Fruit fly (Drosophila melanogaster) whole organism, embryonic: Measurements from ENCODE around the gene Cp110.

ENCODE experiments used
- ATbp ChIP-seq: fragments of 200-800 bp; sonication (Bioruptor generic); optimal IDR thresholded peaks from 2 replicates; lab custom pipeline; 2017; ENCODE audit warnings: missing biosample characterization, mild to moderate bottlenecking, missing genetic modification characterization, missing genetic modification reagents
- Ada2b ChIP-seq: fragments of 200-800 bp; sonication (Bioruptor generic); IDR thresholded peaks from 2 replicates; pipeline ENCODE4 v1.3.6; 2022; ENCODE audit warnings: missing biosample characterization, missing genetic modification characterization
- B-H2 ChIP-seq: fragments of 200-800 bp; sonication (Bioruptor generic); optimal IDR thresholded peaks from 2 replicates; lab custom pipeline; 2018; ENCODE audit warnings: missing biosample characterization, mild to moderate bottlenecking, missing genetic modification characterization
- Bteb2 ChIP-seq: fragments of 200-800 bp; sonication (Bioruptor generic); optimal IDR thresholded peaks from 2 replicates; lab custom pipeline; 2016; ENCODE audit warnings: missing biosample characterization, missing genetic modification characterization
- CG10209 ChIP-seq: fragments of 200-800 bp; sonication (Bioruptor generic); optimal IDR thresholded peaks from 3 replicates; lab custom pipeline; 2017; ENCODE audit warnings: missing biosample characterization, mild to moderate bottlenecking, missing genetic modification characterization, missing genetic modification reagents
- CG10979 ChIP-seq: fragments of 200-800 bp; sonication (Bioruptor generic); optimal IDR thresholded peaks from 2 replicates; lab custom pipeline; 2018; ENCODE audit warnings: missing biosample characterization, mild to moderate bottlenecking, missing genetic modification characterization, moderate library complexity
- CG12236 ChIP-seq: fragments of 200-800 bp; sonication (Bioruptor generic); optimal IDR thresholded peaks from 2 replicates; lab custom pipeline; 2016; ENCODE audit warnings: missing biosample characterization, missing genetic modification characterization
- CG15479 ChIP-seq: fragments of 200-800 bp; sonication (Bioruptor generic); optimal IDR thresholded peaks from 3 replicates; lab custom pipeline; 2019; ENCODE audit warnings: missing biosample characterization, mild to moderate bottlenecking, missing genetic modification characterization, moderate library complexity
- CG17385 ChIP-seq: fragments of 200-800 bp; sonication (Bioruptor generic); optimal IDR thresholded peaks from 3 replicates; lab custom pipeline; 2018; ENCODE audit warnings: missing biosample characterization, mild to moderate bottlenecking, missing genetic modification characterization
- CG17829 ChIP-seq: fragments of 200-800 bp; optimal IDR thresholded peaks from 2 replicates; lab custom pipeline; 2019; ENCODE audit warnings: missing biosample characterization, mild to moderate bottlenecking, missing genetic modification characterization, moderate library complexity
- CG18476 ChIP-seq: fragments of 200-800 bp; sonication (Bioruptor generic); optimal IDR thresholded peaks from 2 replicates; lab custom pipeline; 2016; ENCODE audit warnings: missing biosample characterization, mild to moderate bottlenecking, missing genetic modification characterization
- CG30020 ChIP-seq: fragments of 200-800 bp; optimal IDR thresholded peaks from 2 replicates; lab custom pipeline; 2019; ENCODE audit warnings: missing biosample characterization, mild to moderate bottlenecking, missing genetic modification characterization, moderate library complexity
- CG3163 ChIP-seq: fragments of 200-800 bp; sonication (Bioruptor generic); optimal IDR thresholded peaks from 3 replicates; lab custom pipeline; 2016; ENCODE audit warnings: missing biosample characterization, missing genetic modification characterization
- CG33213 ChIP-seq: fragments of 200-800 bp; sonication (Bioruptor generic); optimal IDR thresholded peaks from 3 replicates; lab custom pipeline; 2016; ENCODE audit warnings: missing biosample characterization, missing genetic modification characterization
- CG4424 ChIP-seq: fragments of 200-800 bp; sonication (Bioruptor generic); optimal IDR thresholded peaks from 3 replicates; lab custom pipeline; 2016; ENCODE audit warnings: missing biosample characterization, missing genetic modification characterization
- CG4730 ChIP-seq: fragments of 200-800 bp; sonication (Bioruptor generic); IDR thresholded peaks from 2 replicates; pipeline ENCODE4 v1.3.6; 2022; ENCODE audit warnings: missing biosample characterization, missing genetic modification characterization
- CG5953 ChIP-seq: fragments of 200-800 bp; sonication (Bioruptor generic); IDR thresholded peaks from 2 replicates; pipeline ENCODE4 v1.3.6; 2022; ENCODE audit warnings: missing biosample characterization, missing genetic modification characterization
- CG9215 ChIP-seq: fragments of 200-800 bp; sonication (Bioruptor generic); IDR thresholded peaks from 2 replicates; pipeline ENCODE4 v1.3.6; 2022; ENCODE audit warnings: missing biosample characterization, missing genetic modification characterization
- Dbx ChIP-seq: fragments of 200-800 bp; sonication (Bioruptor generic); IDR thresholded peaks from 3 replicates; pipeline ENCODE4 v1.3.6; 2022; ENCODE audit warnings: missing biosample characterization, missing genetic modification characterization
- Deaf1 ChIP-seq: fragments of 200-800 bp; optimal IDR thresholded peaks from 3 replicates; lab custom pipeline; 2019; ENCODE audit warnings: missing biosample characterization, mild to moderate bottlenecking, missing genetic modification characterization, moderate library complexity
- Ets65A ChIP-seq: fragments of 200-800 bp; sonication (Bioruptor generic); peaks from one replicate; lab custom pipeline; 2016; ENCODE audit warnings: missing biosample characterization, missing genetic modification characterization
- HLH4C ChIP-seq: fragments of 200-800 bp; sonication (Bioruptor generic); IDR thresholded peaks from 3 replicates; pipeline ENCODE4 v1.3.6; 2022; ENCODE audit warnings: missing biosample characterization, missing genetic modification characterization; ENCODE audit not compliant: partially characterized antibody
- HLH54F ChIP-seq: fragments of 200-800 bp; sonication (Bioruptor generic); optimal IDR thresholded peaks from 3 replicates; lab custom pipeline; 2016; ENCODE audit warnings: missing biosample characterization, missing genetic modification characterization
- Lim3 ChIP-seq: fragments of 200-800 bp; sonication (Bioruptor generic); IDR thresholded peaks from 2 replicates; pipeline ENCODE4 v1.3.6; 2022; ENCODE audit warnings: missing biosample characterization, missing genetic modification characterization
- NK7.1 ChIP-seq: fragments of 200-800 bp; sonication (Bioruptor generic); optimal IDR thresholded peaks from 3 replicates; lab custom pipeline; 2016; ENCODE audit warnings: missing biosample characterization, missing genetic modification characterization
- Opbp ChIP-seq: fragments of 200-800 bp; sonication (Bioruptor generic); IDR thresholded peaks from 3 replicates; pipeline ENCODE4 v1.3.6; 2022; ENCODE audit warnings: missing biosample characterization, missing genetic modification characterization; ENCODE audit not compliant: partially characterized antibody
- Poxn ChIP-seq: fragments of 200-800 bp; sonication (Bioruptor generic); IDR thresholded peaks from 2 replicates; pipeline ENCODE4 v1.3.6; 2022; ENCODE audit warnings: missing biosample characterization, missing genetic modification characterization
- Tbp ChIP-seq: fragments of >200 bp; optimal IDR thresholded peaks from 2 replicates; lab custom pipeline; 2018; ENCODE audit warnings: missing biosample characterization, missing genetic modification characterization
- Trl ChIP-seq, 3 experiments: fragments of >200 bp in 2 of 3; fragments of 200-800 bp in 1 of 3; sonication (Bioruptor generic) in 1 of 3; optimal IDR thresholded peaks; 2 replicates in 1 of 3; 3 replicates in 2 of 3; lab custom pipeline; 2016 to 2017; ENCODE audit warnings: missing biosample characterization in 1 of 3, missing genetic modification characterization in 1 of 3
- Vsx1 ChIP-seq: fragments of 200-800 bp; sonication (Bioruptor generic); optimal IDR thresholded peaks from 2 replicates; lab custom pipeline; 2017; ENCODE audit warnings: missing biosample characterization, mild to moderate bottlenecking, missing genetic modification characterization, missing genetic modification reagents
- cg ChIP-seq: fragments of 200-800 bp; sonication (Bioruptor generic); optimal IDR thresholded peaks from 3 replicates; lab custom pipeline; 2019; ENCODE audit warnings: missing biosample characterization, mild to moderate bottlenecking, missing genetic modification characterization, moderate library complexity
- disco-r ChIP-seq: fragments of 200-800 bp; sonication (Bioruptor generic); optimal IDR thresholded peaks from 2 replicates; lab custom pipeline; 2016; ENCODE audit warnings: missing biosample characterization, missing genetic modification characterization
- dysf ChIP-seq: fragments of 200-800 bp; sonication (Bioruptor generic); IDR thresholded peaks from 3 replicates; pipeline ENCODE4 v1.3.6; 2022; ENCODE audit warnings: missing biosample characterization, missing genetic modification characterization
- fd64A ChIP-seq: fragments of 200-800 bp; sonication (Bioruptor generic); optimal IDR thresholded peaks from 3 replicates; lab custom pipeline; 2018; ENCODE audit warnings: missing biosample characterization, mild to moderate bottlenecking, missing genetic modification characterization
- jigr1 ChIP-seq: fragments of 200-800 bp; sonication (Bioruptor generic); IDR thresholded peaks from 3 replicates; pipeline ENCODE4 v1.3.6; 2022; ENCODE audit warnings: missing biosample characterization, missing genetic modification characterization
- kay ChIP-seq: fragments of 200-800 bp; sonication (Bioruptor generic); optimal IDR thresholded peaks from 2 replicates; lab custom pipeline; 2016; ENCODE audit warnings: missing biosample characterization, missing genetic modification characterization
- mld ChIP-seq: fragments of 200-800 bp; sonication (Bioruptor generic); IDR thresholded peaks from 3 replicates; pipeline ENCODE4 v1.3.6; 2022; ENCODE audit warnings: missing biosample characterization, missing genetic modification characterization; ENCODE audit not compliant: partially characterized antibody
- nau ChIP-seq: fragments of 200-800 bp; sonication (Bioruptor generic); optimal IDR thresholded peaks from 3 replicates; lab custom pipeline; 2017; ENCODE audit warnings: missing biosample characterization, mild to moderate bottlenecking, missing genetic modification characterization, missing genetic modification reagents
- pan ChIP-seq, 4 experiments: fragments of >200 bp in 3 of 4; fragments of 200-800 bp in 1 of 4; sonication (Bioruptor generic) in 1 of 4; optimal IDR thresholded peaks in 3 of 4; IDR thresholded peaks in 1 of 4; 2 replicates each; pipeline versions ENCODE4 v1.3.6 to Lab custom; 2017 to 2022; ENCODE audit warnings: missing biosample characterization in 2 of 4, missing genetic modification characterization in 2 of 4, mixed read lengths in 1 of 4
- peb ChIP-seq: fragments of 200-800 bp; sonication (Bioruptor generic); IDR thresholded peaks from 2 replicates; pipeline ENCODE4 v1.3.6; 2022; ENCODE audit warnings: missing biosample characterization, missing genetic modification characterization
- rib ChIP-seq: fragments of 200-800 bp; sonication (Bioruptor generic); IDR thresholded peaks from 2 replicates; pipeline ENCODE4 v1.3.6; 2022; ENCODE audit warnings: missing biosample characterization, missing genetic modification characterization
- salm ChIP-seq: fragments of 200-800 bp; sonication (Bioruptor generic); optimal IDR thresholded peaks from 2 replicates; lab custom pipeline; 2018; ENCODE audit warnings: missing biosample characterization, mild to moderate bottlenecking, missing genetic modification characterization
- scrt ChIP-seq: fragments of 200-800 bp; sonication (Bioruptor generic); optimal IDR thresholded peaks from 2 replicates; lab custom pipeline; 2018; ENCODE audit warnings: missing biosample characterization, mild to moderate bottlenecking, missing genetic modification characterization, moderate library complexity
- tin ChIP-seq: fragments of 200-800 bp; sonication (Bioruptor generic); optimal IDR thresholded peaks from 3 replicates; lab custom pipeline; 2016; ENCODE audit warnings: missing biosample characterization, missing genetic modification characterization
- tll ChIP-seq, 2 experiments: fragments of 200-800 bp in 1 of 2; fragments of >200 bp in 1 of 2; sonication (Bioruptor generic) in 1 of 2; optimal IDR thresholded peaks; 2 replicates each; lab custom pipeline; 2017 to 2019; ENCODE audit warnings: missing biosample characterization in 2 of 2, missing genetic modification characterization in 2 of 2, mild to moderate bottlenecking in 1 of 2, moderate library complexity in 1 of 2
- twi ChIP-seq: fragments of 200-800 bp; optimal IDR thresholded peaks from 2 replicates; lab custom pipeline; 2019; ENCODE audit warnings: missing biosample characterization, mild to moderate bottlenecking, missing genetic modification characterization, moderate library complexity
- wdn ChIP-seq: fragments of 200-800 bp; sonication (Bioruptor generic); IDR thresholded peaks from 2 replicates; pipeline ENCODE4 v1.3.6; 2022; ENCODE audit warnings: missing biosample characterization, missing genetic modification characterization
- yki ChIP-seq: fragments of >200 bp; optimal IDR thresholded peaks from 3 replicates; lab custom pipeline; 2018
- zen ChIP-seq: fragments of 200-800 bp; sonication (Bioruptor generic); optimal IDR thresholded peaks from 3 replicates; lab custom pipeline; 2018; ENCODE audit warnings: missing biosample characterization, mild to moderate bottlenecking, missing genetic modification characterization, moderate library complexity

Gene Cp110

dm6 chrX:22491028-22491769 lies 9.3 kb downstream of the Cp110 start (continued):
- TF ChIP-seq salm (no peak), NK7.1 (GFP tag; lab: Kevin White, UChicago) (no peak), tin (GFP tag; lab: Kevin White, UChicago) (peak; percentile 48), Tbp (GFP tag; lab: Kevin White, UChicago) (no peak), CG10209 (peak; percentile 73), cg (GFP tag; lab: Kevin White, UChicago) (no peak), CG5953 (GFP tag; lab: Robert Waterston, UW) (no peak), disco-r (GFP tag; lab: Kevin White, UChicago) (no peak), CG4730 (GFP tag; lab: Robert Waterston, UW) (0 out of 2 replicates have a peak, but pooled peaks have one; percentile 29), yki (lab: Kevin White, UChicago) (no peak), CG10979 (tag; lab: Kevin White, UChicago) (peak; percentile 72), Vsx1 (no peak), Opbp (GFP tag; lab: Robert Waterston, UW) (0 out of 3 replicates have a peak, but pooled peaks have one; percentile 25), CG17829 (tag; lab: Kevin White, UChicago) (peak; percentile 2), CG4424 (peak; percentile 63), ATbp (no peak), CG12236 (GFP tag; lab: Kevin White, UChicago) (no peak), CG9215 (peak; percentile 51), Ets65A (GFP tag; lab: Kevin White, UChicago) (peak; percentile 75), Trl (optimal IDR thresholded peaks at IDR 0.05; lab: Kevin White, UChicago) (peak; percentile 12 to 32), Trl (GFP tag; optimal IDR thresholded peaks at IDR 0.05; lab: Kevin White, UChicago) (no peak), CG18476 (GFP tag; lab: Kevin White, UChicago) (no peak), peb (GFP tag; lab: Robert Waterston, UW) (no peak), kay (GFP tag; lab: Kevin White, UChicago) (peak; percentile 13), CG30020 (peak; percentile 18), Ada2b (GFP tag; lab: Robert Waterston, UW) (peak; percentile 31; the same call in 1 of the 2 replicates), B-H2 (no peak), dysf (GFP tag; lab: Robert Waterston, UW) (peak; percentile 65), wdn (GFP tag; lab: Robert Waterston, UW) (no peak), CG15479 (GFP tag; lab: Kevin White, UChicago) (no peak), HLH54F (GFP tag; lab: Kevin White, UChicago) (no peak), tll (GFP tag; optimal IDR thresholded peaks at IDR 0.05; lab: Kevin White, UChicago) (no peak), Bteb2 (no peak), Deaf1 (tag; lab: Kevin White, UChicago) (peak; percentile 95), Lim3 (GFP tag; lab: Robert Waterston, UW) (no peak), Poxn (GFP tag; lab: Robert Waterston, UW) (no peak), CG17385 (GFP tag; lab: Kevin White, UChicago) (peak; percentile 71), zen (tag; lab: Kevin White, UChicago) (no peak), rib (GFP tag; lab: Robert Waterston, UW) (no peak), scrt (peak; percentile 26), CG3163 (GFP tag; lab: Kevin White, UChicago) (peak; percentile 38), HLH4C (GFP tag; lab: Robert Waterston, UW) (no peak), CG33213 (GFP tag; lab: Kevin White, UChicago) (no peak), pan (optimal IDR thresholded peaks at IDR 0.05; lab: Kevin White, UChicago) (no peak), pan (GFP tag; optimal IDR thresholded peaks at IDR 0.05 in 1 of 2, IDR thresholded peaks at IDR 0.05 in 1 of 2) (no peak), mld (no peak), nau (GFP tag; lab: Kevin White, UChicago) (no peak), fd64A (GFP tag; lab: Kevin White, UChicago) (no peak), twi (tag; lab: Kevin White, UChicago) (no peak), Dbx (peak; percentile 31; the same call in 1 of the 3 replicates), jigr1 (GFP tag; lab: Robert Waterston, UW) (no peak)
